Worm (Caenorhabditis elegans): ENCODE results near the gene F42A10.6.

DNA sequence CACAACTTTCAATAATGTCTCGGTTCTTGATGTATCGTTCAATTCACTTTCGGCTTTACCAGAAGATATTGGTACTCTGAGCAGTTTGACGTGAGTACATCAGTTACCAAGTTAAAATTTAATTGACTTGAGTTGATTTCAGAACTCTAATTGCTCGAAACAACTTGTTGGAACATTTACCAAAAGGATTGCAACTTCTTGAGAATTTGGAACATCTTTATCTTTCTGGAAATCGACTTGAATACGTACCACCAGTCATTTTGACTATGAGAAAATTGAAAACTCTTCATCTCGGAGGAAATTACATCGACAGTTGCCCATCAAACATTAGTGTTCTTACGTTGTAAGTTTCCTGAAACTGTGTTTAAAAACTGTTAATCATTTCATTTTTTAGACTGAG is 29.9 kb downstream of the F42A10.6 start:
- no peak for TF ChIP-seq elt-1 (tag; optimal IDR thresholded peaks at IDR 0.05; ENCODE audit: borderline replicate concordance, insufficient read depth)
- TF ChIP-seq lsy-2 (tag; optimal IDR thresholded peaks at IDR 0.05) = no peak

Measured in whole organism, mixed stage, embryonic.